Fruit fly (Drosophila melanogaster) whole organism: ENCODE measurements around the gene mRpS34.

ENCODE experiments used
- Dll ChIP-seq: fragments of >200 bp; optimal IDR thresholded peaks from 2 replicates; lab custom pipeline; 2017
- psq ChIP-seq: fragments of >200 bp; optimal IDR thresholded peaks from 2 replicates; lab custom pipeline; 2017
- usp ChIP-seq: fragments of >200 bp; optimal IDR thresholded peaks from 2 replicates; lab custom pipeline; 2017; ENCODE audit warnings: missing biosample characterization, missing genetic modification characterization, mixed read lengths

DNA sequence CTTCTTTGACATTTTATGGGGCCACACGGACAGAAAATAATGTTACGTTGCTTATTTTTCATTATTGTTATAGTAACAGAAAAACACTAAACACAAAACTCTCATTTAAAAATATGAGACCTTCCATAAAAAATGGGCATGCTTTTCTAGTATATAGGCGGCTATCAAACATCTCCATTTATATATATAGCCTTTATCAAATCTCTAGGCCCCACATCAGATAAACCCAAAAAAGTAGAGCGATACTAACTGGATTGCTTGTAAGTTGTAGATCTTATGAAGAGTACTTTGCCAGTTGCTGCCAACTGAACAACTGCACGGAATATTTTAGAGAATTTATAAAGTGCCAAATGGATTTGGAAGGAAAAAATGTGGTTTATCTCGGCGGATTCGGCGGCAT lies 21.7 kb downstream of the mRpS34 start, which contains the start of gene CG18814:
- TF ChIP-seq usp (GFP tag; lab: Kevin White, UChicago) = no peak
- no peak for TF ChIP-seq psq (lab: Kevin White, UChicago)
- no peak for TF ChIP-seq Dll
